Worm (Caenorhabditis elegans): ENCODE data around the gene F13A7.1.

Gene F13A7.1

DNA sequence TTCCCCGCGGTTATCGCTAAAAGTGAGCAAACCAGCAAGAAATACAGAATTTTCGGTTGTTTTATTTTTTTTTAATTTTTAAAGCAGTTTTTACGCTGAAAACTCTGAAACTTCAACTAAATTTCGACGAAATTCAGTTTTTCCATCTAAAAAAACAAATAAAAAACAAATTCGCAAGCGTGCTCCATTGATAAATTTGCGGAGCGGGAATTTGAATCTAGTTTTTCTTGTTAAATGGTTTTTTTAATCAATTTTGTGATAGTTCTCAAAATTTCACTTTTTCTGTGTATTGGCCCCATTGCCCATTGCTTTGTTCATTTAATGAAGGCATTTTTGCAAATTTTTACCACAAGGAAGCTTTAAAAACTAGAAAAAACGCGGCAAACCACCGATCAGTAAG is 21.0 kb downstream of the F13A7.1 start (continued):
- TF ChIP-seq cebp-2 (GFP tag; IDR thresholded peaks at IDR 0.05) (no peak), lsl-1 (GFP tag; optimal IDR thresholded peaks at IDR 0.05) (peak; percentile 53), tbp1 (GFP tag; optimal IDR thresholded peaks at IDR 0.05) (peak; percentile 13), akir-1 (GFP tag; optimal IDR thresholded peaks at IDR 0.05) (no peak), attf-6 (GFP tag; IDR thresholded peaks at IDR 0.05) (0 out of 2 replicates have a peak, but pooled peaks have one; percentile 48), dpl-1 (GFP tag; optimal IDR thresholded peaks at IDR 0.05) (peak; percentile 74), madf-3 (GFP tag; IDR thresholded peaks at IDR 0.05) (no peak), madf-6 (GFP tag; IDR thresholded peaks at IDR 0.05) (peak; percentile 41; the same call in 1 of the 2 replicates)

- 0 out of 2 replicates have a peak, but pooled peaks have one; percentile 37 for TF ChIP-seq let-526 (GFP tag; IDR thresholded peaks at IDR 0.05)
- peak; percentile 43; the same call in 1 of the 2 replicates for TF ChIP-seq hmg-20 (GFP tag; IDR thresholded peaks at IDR 0.05)
- TF ChIP-seq repo-1 (tag; optimal IDR thresholded peaks at IDR 0.05), result peak; percentile 67
- peak; percentile 11 for TF ChIP-seq F22D6.2 (tag; optimal IDR thresholded peaks at IDR 0.05)
- no peak for TF ChIP-seq mxl-1 (tag; optimal IDR thresholded peaks at IDR 0.05)
- peak; percentile 47 for TF ChIP-seq ztf-18 (tag; optimal IDR thresholded peaks at IDR 0.05)
- peak; percentile 30 for TF ChIP-seq B0261.1 (tag; optimal IDR thresholded peaks at IDR 0.05)
- TF ChIP-seq rcor-1 (GFP tag; IDR thresholded peaks at IDR 0.05), result no peak
- TF ChIP-seq snpc-4 (GFP tag; optimal IDR thresholded peaks at IDR 0.05), result no peak
- peak; percentile 42 to 82 (median 68) for TF ChIP-seq snpc-4 (tag; optimal IDR thresholded peaks at IDR 0.05)
- peak; percentile 90 for TF ChIP-seq lin-40 (tag; optimal IDR thresholded peaks at IDR 0.05)
- TF ChIP-seq madf-10 (tag; optimal IDR thresholded peaks at IDR 0.05), result peak; percentile 81
- no peak for TF ChIP-seq T26A5.8 (tag; optimal IDR thresholded peaks at IDR 0.05)
- peak; percentile 78 for TF ChIP-seq tlf-1 (GFP tag; optimal IDR thresholded peaks at IDR 0.05)
- no peak for TF ChIP-seq fkh-3 (tag; optimal IDR thresholded peaks at IDR 0.05)
- no peak for TF ChIP-seq sdz-38 (tag; optimal IDR thresholded peaks at IDR 0.05)
- TF ChIP-seq nhr-179 (tag; optimal IDR thresholded peaks at IDR 0.05), result no peak
- TF ChIP-seq lin-35 (GFP tag; optimal IDR thresholded peaks at IDR 0.05), result peak in 1 of 3 experiments; percentile 64
- peak in 1 of 2 experiments; percentile 39 for TF ChIP-seq let-607 (tag; optimal IDR thresholded peaks at IDR 0.05)
- peak; percentile 75 for TF ChIP-seq egrh-3 (GFP tag; IDR thresholded peaks at IDR 0.05)
- TF ChIP-seq madf-6 (GFP tag; IDR thresholded peaks at IDR 0.05), result no peak; the same call in 1 of the 2 replicates
- TF ChIP-seq nhr-27 (tag; optimal IDR thresholded peaks at IDR 0.05), result peak; percentile 14
- no peak for TF ChIP-seq snpc-1.1 (tag; optimal IDR thresholded peaks at IDR 0.05; ENCODE audit: insufficient read depth)
- no peak for TF ChIP-seq dpff-1 (tag; optimal IDR thresholded peaks at IDR 0.05)
- TF ChIP-seq egl-44 (GFP tag; IDR thresholded peaks at IDR 0.05), result peak; percentile 87; the same call in 1 of the 2 replicates
- no peak for TF ChIP-seq hsf-1 (GFP tag; IDR thresholded peaks at IDR 0.05)
- TF ChIP-seq ztf-22 (GFP tag; optimal IDR thresholded peaks at IDR 0.05), result peak; percentile 84
- TF ChIP-seq nhr-90 (tag; optimal IDR thresholded peaks at IDR 0.05), result peak; percentile 63
- TF ChIP-seq tbp1 (GFP tag; optimal IDR thresholded peaks at IDR 0.05), result peak; percentile 66
- TF ChIP-seq rec-8 (tag; optimal IDR thresholded peaks at IDR 0.05), result no peak
- 0 out of 2 replicates have a peak, but pooled peaks have one; percentile 9 for TF ChIP-seq ceh-91 (GFP tag; IDR thresholded peaks at IDR 0.05)
- TF ChIP-seq C06A6.2 (GFP tag; conservative IDR thresholded peaks at IDR 0.05), result peak; percentile 81
- no peak for TF ChIP-seq bed-1 (GFP tag; IDR thresholded peaks at IDR 0.05)
- TF ChIP-seq F57A8.1 (GFP tag; optimal IDR thresholded peaks at IDR 0.05), result no peak
- peak; percentile 72 for TF ChIP-seq lin-54 (GFP tag; optimal IDR thresholded peaks at IDR 0.05)
- peak; percentile 23 for TF ChIP-seq ztf-3 (GFP tag; optimal IDR thresholded peaks at IDR 0.05)
- TF ChIP-seq cebp-1 (GFP tag; IDR thresholded peaks at IDR 0.05), result no peak
- TF ChIP-seq cebp-1 (tag; optimal IDR thresholded peaks at IDR 0.05), result peak; percentile 89
- TF ChIP-seq B0035.1 (tag; optimal IDR thresholded peaks at IDR 0.05), result peak; percentile 28
- TF ChIP-seq bed-2 (GFP tag; IDR thresholded peaks at IDR 0.05), result 0 out of 2 replicates have a peak, but pooled peaks have one; percentile 36
- peak; percentile 75 for TF ChIP-seq atf-7 (tag; optimal IDR thresholded peaks at IDR 0.05)
Measured at ce11 chrV:16355941-16356340, 21.8 kb downstream of the F13A7.1 start.
